Fruit fly (Drosophila melanogaster) Kc167 (cell line): ENCODE results near the gene Smg5.

Experiments used
- Myc ChIP-seq: fragments of >200 bp; optimal IDR thresholded peaks from 2 replicates; lab custom pipeline; 2017; ENCODE audit warnings: missing external identifiers
- Sin3A ChIP-seq: fragments of >200 bp; optimal IDR thresholded peaks from 2 replicates; lab custom pipeline; 2018; ENCODE audit warnings: missing external identifiers
- h ChIP-seq: fragments of >200 bp; optimal IDR thresholded peaks from 3 replicates; lab custom pipeline; 2018; ENCODE audit warnings: missing external identifiers
- insv ChIP-seq: fragments of >200 bp; optimal IDR thresholded peaks from 3 replicates; lab custom pipeline; 2018; ENCODE audit warnings: missing external identifiers
- psq ChIP-seq: fragments of >200 bp; optimal IDR thresholded peaks from 2 replicates; lab custom pipeline; 2017; ENCODE audit warnings: missing external identifiers
- ttk ChIP-seq: sonication (Bioruptor generic); optimal IDR thresholded peaks from 2 replicates; lab custom pipeline; 2017; ENCODE audit warnings: missing external identifiers

DNA sequence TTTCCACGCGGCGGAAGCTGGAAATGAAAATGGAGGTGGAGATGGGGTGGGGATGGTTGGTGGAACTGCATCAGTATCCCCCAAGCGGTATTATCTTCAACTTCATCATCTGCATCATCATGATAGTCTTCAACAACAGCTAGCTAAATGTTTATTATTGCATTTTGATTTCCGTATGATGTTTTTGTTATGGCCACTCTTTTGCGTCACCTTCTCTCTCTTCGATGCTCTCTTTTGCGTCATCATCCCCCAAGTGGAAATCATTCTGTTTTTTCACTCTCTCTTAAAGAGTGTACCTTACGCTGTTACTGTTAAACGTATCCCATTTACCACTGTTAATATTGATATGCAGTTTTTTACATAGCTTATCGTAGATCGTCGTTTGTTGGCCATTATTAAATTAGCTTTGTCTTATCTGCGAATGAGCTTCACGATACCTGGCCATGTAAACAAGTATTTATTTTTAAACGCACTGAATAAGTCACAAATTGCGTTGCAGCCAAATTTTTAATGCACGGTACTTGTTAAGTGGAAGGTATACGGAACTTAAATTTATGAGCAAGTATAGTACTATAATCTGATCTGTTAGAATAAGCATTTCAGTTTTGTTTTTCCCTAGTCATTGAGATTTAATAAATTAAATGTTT is 26.4 kb downstream of the Smg5 start:
- TF ChIP-seq Myc (lab: Kevin White, UChicago) (no peak), ttk (no peak), psq (lab: Kevin White, UChicago) (no peak), Sin3A (lab: Kevin White, UChicago) (no peak), insv (lab: Kevin White, UChicago) (no peak), h (lab: Kevin White, UChicago) (no peak)
